Worm (Caenorhabditis elegans) whole organism, L2 larva: Measurements from ENCODE around the gene R144.10.

Experiments
- F13H6.1 ChIP-seq: sonication (generic microtip); optimal IDR thresholded peaks from 2 replicates; lab custom pipeline; 2016; ENCODE audit warnings: missing genetic modification characterization, missing compliant biosample characterization
- R02D3.7 ChIP-seq: fragments of 150-350 bp; optimal IDR thresholded peaks from 2 replicates; lab custom pipeline; 2014; ENCODE audit warnings: missing biosample characterization, missing genetic modification characterization
- Y55F3AM.14 ChIP-seq: fragments of 200-800 bp; sonication (Bioruptor generic); optimal IDR thresholded peaks from 2 replicates; lab custom pipeline; 2018; ENCODE audit warnings: mild to moderate bottlenecking, missing genetic modification characterization, missing compliant biosample characterization
- ZK546.5 ChIP-seq: sonication (generic microtip); optimal IDR thresholded peaks from 2 replicates; lab custom pipeline; 2017; ENCODE audit warnings: missing biosample characterization, missing genetic modification characterization
- blmp-1 ChIP-seq: sonication (generic microtip); optimal IDR thresholded peaks from 2 replicates; lab custom pipeline; 2017; ENCODE audit warnings: missing genetic modification characterization, mild to moderate bottlenecking, missing compliant biosample characterization, antibody characterized with exemption, moderate library complexity; ENCODE audit not compliant: insufficient read depth
- crh-2 ChIP-seq: sonication (generic microtip); optimal IDR thresholded peaks from 2 replicates; lab custom pipeline; 2017; ENCODE audit warnings: missing biosample characterization, missing genetic modification characterization
- dmd-4 ChIP-seq: sonication (generic microtip); optimal IDR thresholded peaks from 2 replicates; lab custom pipeline; 2017; ENCODE audit warnings: missing biosample characterization, missing genetic modification characterization
- elt-3 ChIP-seq: sonication (generic microtip); optimal IDR thresholded peaks from 2 replicates; lab custom pipeline; 2017; ENCODE audit warnings: missing biosample characterization, missing genetic modification characterization
- fos-1 ChIP-seq: fragments of 150-350 bp; optimal IDR thresholded peaks from 2 replicates; lab custom pipeline; 2014; ENCODE audit warnings: missing biosample characterization, missing genetic modification characterization
- gmeb-1 ChIP-seq: fragments of 150-350 bp; optimal IDR thresholded peaks from 2 replicates; lab custom pipeline; 2014; ENCODE audit warnings: missing biosample characterization, missing genetic modification characterization
- lin-11 ChIP-seq: fragments of 150-350 bp; sonication (generic microtip); optimal IDR thresholded peaks from 2 replicates; lab custom pipeline; 2014; ENCODE audit warnings: missing biosample characterization, missing genetic modification characterization, inconsistent platforms, mixed read lengths
- lin-13 ChIP-seq: fragments of 150-350 bp; optimal IDR thresholded peaks from 2 replicates; lab custom pipeline; 2014; ENCODE audit warnings: missing biosample characterization, missing genetic modification reagents, missing genetic modification characterization
- lsy-2 ChIP-seq, 2 experiments: fragments of 150-350 bp in 1 of 2; sonication (generic microtip) in 1 of 2; optimal IDR thresholded peaks; 2 replicates each; lab custom pipeline; 2014 to 2017; ENCODE audit warnings: missing biosample characterization in 2 of 2, missing genetic modification characterization in 2 of 2
- nhr-11 ChIP-seq: fragments of 150-350 bp; optimal IDR thresholded peaks from 2 replicates; lab custom pipeline; 2014; ENCODE audit warnings: missing biosample characterization, missing genetic modification characterization
- nhr-129 ChIP-seq: fragments of 150-350 bp; optimal IDR thresholded peaks from 2 replicates; lab custom pipeline; 2014; ENCODE audit warnings: missing biosample characterization, missing genetic modification characterization
- nhr-21 ChIP-seq: fragments of 150-350 bp; optimal IDR thresholded peaks from 2 replicates; lab custom pipeline; 2014; ENCODE audit warnings: missing biosample characterization, missing genetic modification characterization
- nhr-23 ChIP-seq: fragments of 150-350 bp; optimal IDR thresholded peaks from 2 replicates; lab custom pipeline; 2014; ENCODE audit warnings: missing biosample characterization, missing genetic modification reagents, missing genetic modification characterization
- nhr-25 ChIP-seq: fragments of 150-350 bp; sonication (generic microtip); optimal IDR thresholded peaks from 3 replicates; lab custom pipeline; 2014; ENCODE audit warnings: missing biosample characterization, missing genetic modification characterization
- nhr-77 ChIP-seq: fragments of 150-350 bp; optimal IDR thresholded peaks from 2 replicates; lab custom pipeline; 2014; ENCODE audit warnings: missing biosample characterization, missing genetic modification characterization
- peb-1 ChIP-seq: fragments of 150-350 bp; optimal IDR thresholded peaks from 2 replicates; lab custom pipeline; 2014; ENCODE audit warnings: missing biosample characterization, missing genetic modification characterization
- sma-3 ChIP-seq: sonication (generic microtip); optimal IDR thresholded peaks from 2 replicates; lab custom pipeline; 2016; ENCODE audit warnings: missing genetic modification reagents, missing genetic modification characterization, missing compliant biosample characterization
- sma-9 ChIP-seq, 2 experiments: fragments of 150-350 bp in 1 of 2; sonication (generic microtip) in 1 of 2; optimal IDR thresholded peaks; 2 replicates each; lab custom pipeline; 2014 to 2016; ENCODE audit warnings: missing genetic modification characterization in 2 of 2, mild to moderate bottlenecking in 1 of 2, missing biosample characterization in 1 of 2, missing compliant biosample characterization in 1 of 2, missing genetic modification reagents in 1 of 2, moderate library complexity in 1 of 2
- snpc-4 ChIP-seq: fragments of 150-350 bp; optimal IDR thresholded peaks from 2 replicates; lab custom pipeline; 2014; ENCODE audit warnings: missing biosample characterization, missing genetic modification characterization
- unc-55 ChIP-seq: fragments of 150-350 bp; sonication (generic microtip); optimal IDR thresholded peaks from 3 replicates; lab custom pipeline; 2014; ENCODE audit warnings: missing biosample characterization, missing genetic modification reagents, missing genetic modification characterization
- zag-1 ChIP-seq: fragments of 150-350 bp; optimal IDR thresholded peaks from 2 replicates; lab custom pipeline; 2014; ENCODE audit warnings: missing biosample characterization, missing genetic modification characterization
- ztf-4 ChIP-seq: fragments of 150-350 bp; optimal IDR thresholded peaks from 2 replicates; lab custom pipeline; 2014; ENCODE audit warnings: missing biosample characterization, missing genetic modification characterization

The R144.10 gene

DNA sequence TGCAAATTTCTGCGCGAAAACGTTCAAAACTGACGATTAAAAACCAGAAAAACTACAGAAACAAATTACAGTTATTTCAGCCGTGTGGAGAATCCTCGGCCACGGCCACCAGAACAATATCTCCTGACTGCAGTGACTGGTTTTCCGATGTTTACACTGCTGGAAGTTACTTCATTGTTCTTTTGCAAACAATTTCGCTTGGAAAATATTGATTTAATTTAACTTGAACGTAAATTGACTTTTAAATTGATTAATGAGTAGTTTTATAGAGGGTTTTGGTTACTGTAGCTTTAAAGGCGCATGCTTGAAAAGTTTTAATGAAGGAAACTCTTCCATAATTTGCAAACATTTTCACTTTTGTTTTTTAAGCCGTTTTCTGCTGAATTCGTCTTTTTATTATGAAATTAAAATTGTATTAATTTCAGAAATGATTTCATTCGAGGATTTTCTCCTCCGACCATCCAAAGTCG lies 3.1 kb downstream of the R144.10 start, which contains the start of gene smcr-8:
TSS of gene smcr-8 (plus strand) at position 420 of the 470 bp plus-strand sequence.
- TF ChIP-seq blmp-1 (tag; lab: Kevin White, UChicago) (no peak), lsy-2 (tag; optimal IDR thresholded peaks at IDR 0.05; lab: Kevin White, UChicago) (peak in 1 of 2 experiments; percentile 11)
- TF ChIP-seq, all 48 proteins: peak for 1

DNA sequence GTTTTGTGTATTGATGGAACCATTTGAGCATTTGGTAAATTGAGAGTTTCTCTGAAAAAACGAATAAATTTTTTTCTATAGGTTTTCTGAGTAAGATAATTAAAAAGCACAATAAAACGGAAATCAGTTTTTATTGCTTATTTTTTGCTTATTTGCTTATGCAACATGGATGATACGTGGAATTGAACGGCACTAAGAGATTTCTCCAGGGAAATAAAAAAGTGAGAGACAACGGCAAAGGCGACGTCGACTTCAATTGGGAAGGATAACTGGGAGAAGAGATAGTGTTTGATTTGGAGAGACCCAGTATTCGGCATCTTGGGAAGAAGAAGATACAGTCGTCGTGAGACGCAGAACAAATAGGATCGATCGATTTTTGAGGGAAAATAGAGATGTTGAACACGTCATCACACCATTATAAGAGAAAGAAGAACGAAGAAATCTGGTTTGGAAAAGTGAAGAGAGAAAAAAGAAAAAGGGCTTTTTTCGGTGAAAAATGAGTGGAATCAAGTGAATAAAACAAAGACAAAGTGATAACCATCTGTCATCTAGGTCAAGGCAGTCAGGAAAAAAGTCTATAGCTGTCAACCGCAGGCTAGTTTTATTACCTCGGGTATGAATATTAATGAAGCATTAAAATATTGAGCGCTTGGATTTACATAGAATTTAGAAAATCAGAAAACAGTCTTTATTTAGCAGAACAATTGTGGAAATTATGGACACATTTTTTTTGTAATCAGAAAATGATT lies 3.8 kb downstream of the R144.10 start, which contains the start of gene tmem-131:
TSS of gene tmem-131 (minus strand) at position 51 of the 749 bp plus-strand sequence.
- TF ChIP-seq nhr-21 (tag; lab: Kevin White, UChicago) = peak; percentile 32
- TF ChIP-seq ztf-4 (tag; lab: Kevin White, UChicago) = no peak
- TF ChIP-seq blmp-1 (tag; lab: Kevin White, UChicago) = peak; percentile 20
- peak; percentile 45 for TF ChIP-seq crh-2 (tag; lab: Kevin White, UChicago)
- peak; percentile 66 for TF ChIP-seq nhr-25
- TF ChIP-seq sma-3 (GFP tag; lab: Kevin White, UChicago) = peak; percentile 43
- TF ChIP-seq fos-1 = peak; percentile 34
- no peak for TF ChIP-seq nhr-23 (tag; lab: Kevin White, UChicago)
- peak; percentile 27 for TF ChIP-seq nhr-129

DNA sequence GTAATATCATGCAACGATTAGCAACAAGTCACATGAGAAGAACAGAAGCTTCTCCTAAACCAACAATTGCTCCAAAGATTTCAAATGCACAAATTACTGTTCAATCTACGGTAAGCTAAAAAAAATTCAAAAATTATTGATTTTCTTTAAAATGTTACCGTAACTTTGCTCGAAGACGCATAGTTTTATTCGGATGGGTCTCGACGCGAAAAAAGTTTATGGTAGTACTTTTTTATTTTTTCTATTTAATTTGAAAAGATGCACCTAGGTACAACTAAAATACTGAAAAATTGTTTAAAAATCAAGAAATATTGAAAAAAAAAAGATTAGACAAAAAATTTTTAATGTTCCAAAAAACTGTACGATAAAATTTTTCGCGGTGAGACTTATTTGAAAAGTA lies 14.5 kb downstream of the R144.10 start:
- no peak for TF ChIP-seq lsy-2 (tag; optimal IDR thresholded peaks at IDR 0.05; lab: Kevin White, UChicago)

DNA sequence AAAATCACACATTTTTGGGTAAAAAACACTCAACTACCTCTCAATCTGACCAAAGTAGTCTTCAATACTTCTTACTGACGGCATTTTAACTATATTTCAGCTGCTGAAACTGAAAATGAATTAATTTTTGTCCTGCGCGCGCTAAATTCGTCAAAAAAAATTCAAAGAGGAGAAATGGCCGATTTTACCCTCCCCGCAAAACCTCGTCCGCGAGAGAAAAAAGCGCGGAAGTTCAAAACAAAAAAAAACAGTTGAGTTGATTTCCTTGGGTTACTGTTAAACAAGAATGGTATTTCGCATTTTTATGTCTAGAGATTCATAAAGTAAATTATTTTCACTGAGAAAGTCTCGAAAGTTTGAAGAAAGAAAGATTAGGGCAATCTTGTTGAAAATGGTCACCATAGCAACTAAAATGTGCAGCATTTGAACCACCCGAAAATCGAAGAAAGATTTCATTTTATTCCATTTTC lies 15.3 kb downstream of the R144.10 start, which contains the start of the genes C27F2.10 and wdr-60:
TSS of gene C27F2.10 (minus strand) at position 109 of the 470 bp plus-strand sequence.
TSS of gene wdr-60 (plus strand) at position 420 of the 470 bp plus-strand sequence.
- TF ChIP-seq sma-9 (GFP tag; optimal IDR thresholded peaks at IDR 0.05; lab: Kevin White, UChicago) (peak; percentile 12), sma-9 (tag; optimal IDR thresholded peaks at IDR 0.05; lab: Kevin White, UChicago) (no peak), ZK546.5 (tag; lab: Kevin White, UChicago) (no peak), dmd-4 (tag; lab: Kevin White, UChicago) (no peak), nhr-11 (tag; lab: Kevin White, UChicago) (no peak), gmeb-1 (tag; lab: Kevin White, UChicago) (peak; percentile 80), lsy-2 (tag; optimal IDR thresholded peaks at IDR 0.05; lab: Kevin White, UChicago) (peak in 1 of 2 experiments; percentile 55), nhr-23 (tag; lab: Kevin White, UChicago) (no peak), snpc-4 (tag; lab: Kevin White, UChicago) (no peak), lin-11 (tag; lab: Kevin White, UChicago) (no peak), R02D3.7 (tag; lab: Kevin White, UChicago) (no peak), F13H6.1 (tag; lab: Kevin White, UChicago) (no peak), nhr-129 (no peak), nhr-77 (no peak), peb-1 (tag; lab: Kevin White, UChicago) (no peak), lin-13 (GFP tag; lab: Kevin White, UChicago) (no peak), unc-55 (no peak), zag-1 (no peak), blmp-1 (tag; lab: Kevin White, UChicago) (no peak), elt-3 (tag; lab: Kevin White, UChicago) (no peak)
- TF ChIP-seq, all 48 proteins: peak for 3

DNA sequence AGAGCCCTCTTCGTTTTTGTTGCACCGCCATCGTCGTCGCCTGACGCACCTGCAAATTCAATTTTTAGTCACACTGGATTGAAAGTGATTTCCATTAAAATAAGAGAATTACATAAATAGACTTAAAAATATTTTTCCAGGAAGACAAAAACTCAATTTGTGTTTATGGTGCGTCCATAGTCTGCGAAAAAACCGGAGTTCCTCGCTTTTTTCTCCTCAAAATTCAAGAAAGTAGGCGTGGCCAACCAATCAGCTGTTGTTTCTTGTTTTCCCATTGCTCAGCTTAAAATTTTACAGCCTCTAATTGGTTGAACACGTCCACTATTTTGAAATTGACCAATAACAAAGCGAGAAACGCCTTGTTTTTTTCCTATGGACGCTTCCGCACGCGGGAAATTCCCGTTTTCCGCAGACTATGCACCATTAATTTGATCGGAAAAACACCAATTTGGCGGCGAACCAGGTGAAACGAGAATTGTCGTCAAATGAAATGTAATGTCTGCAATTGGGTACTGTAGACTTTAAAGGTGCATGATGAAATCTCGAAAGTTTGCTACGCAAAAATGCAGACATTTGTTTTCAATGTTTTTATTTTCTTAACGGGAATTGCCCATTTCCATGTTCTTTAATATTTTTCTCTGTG lies 17.6 kb downstream of the R144.10 start, which contains the start of gene C27F2.7:
TSS of gene C27F2.7 (minus strand) at position 51 of the 643 bp plus-strand sequence.
- TF ChIP-seq ZK546.5 (tag; lab: Kevin White, UChicago) (no peak), Y55F3AM.14 (GFP tag; lab: Kevin White, UChicago) (no peak), gmeb-1 (tag; lab: Kevin White, UChicago) (no peak)

DNA sequence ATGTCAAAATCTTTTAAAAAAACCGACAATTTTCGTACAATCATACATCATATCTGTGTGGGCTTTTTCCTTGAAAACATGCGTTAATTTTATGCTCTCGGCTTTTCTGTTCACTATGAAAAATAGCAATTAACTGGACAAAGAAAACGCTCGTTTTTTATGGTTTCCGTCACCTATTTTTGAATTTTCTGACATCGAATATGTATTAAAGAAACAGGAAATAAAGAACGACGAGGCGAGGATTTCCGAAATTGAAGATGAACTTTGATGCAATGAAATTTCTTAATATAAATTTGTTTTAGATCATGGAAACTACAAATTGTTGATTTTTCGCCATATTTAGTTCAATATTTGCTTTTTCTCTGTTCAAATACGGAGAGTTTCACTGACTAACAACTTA lies 18.2 kb downstream of the R144.10 start:
- no peak for TF ChIP-seq crh-2 (tag; lab: Kevin White, UChicago)
- TF ChIP-seq F13H6.1 (tag; lab: Kevin White, UChicago) = no peak
- TF ChIP-seq sma-9 (GFP tag; optimal IDR thresholded peaks at IDR 0.05; lab: Kevin White, UChicago) = no peak
- TF ChIP-seq sma-9 (tag; optimal IDR thresholded peaks at IDR 0.05; lab: Kevin White, UChicago) = no peak
